Worm (Caenorhabditis elegans): ENCODE data around the gene shc-2.

ce11 chrII:4925198-4925764, 43.7 kb upstream of the shc-2 start, which contains the start of gene aagr-2:
- no peak for TF ChIP-seq lin-13 (tag; optimal IDR thresholded peaks at IDR 0.05)
- TF ChIP-seq mep-1 (tag; optimal IDR thresholded peaks at IDR 0.05): no peak
- no peak for TF ChIP-seq ces-1 (GFP tag; optimal IDR thresholded peaks at IDR 0.05)
- no peak for TF ChIP-seq flh-1 (GFP tag; optimal IDR thresholded peaks at IDR 0.05)
- no peak for TF ChIP-seq unc-62 (GFP tag; optimal IDR thresholded peaks at IDR 0.05)
- no peak for TF ChIP-seq lsy-2 (tag; optimal IDR thresholded peaks at IDR 0.05)
- no peak for TF ChIP-seq nhr-237 (tag; optimal IDR thresholded peaks at IDR 0.05)
- TF ChIP-seq snpc-4 (tag; optimal IDR thresholded peaks at IDR 0.05): no peak

All from whole organism, mixed stage, embryonic.